Fruit fly (Drosophila melanogaster) whole organism, embryonic: ENCODE results near the gene CG31922.

Experiments used
- CG1024 ChIP-seq: fragments of 200-800 bp; sonication (Bioruptor generic); IDR thresholded peaks from 2 replicates; pipeline ENCODE4 v1.3.6; 2022; ENCODE audit warnings: missing biosample characterization, missing genetic modification characterization
- CG10959 ChIP-seq: fragments of 200-800 bp; sonication (Bioruptor generic); IDR thresholded peaks from 2 replicates; pipeline ENCODE4 v1.3.6; 2022; ENCODE audit warnings: missing biosample characterization, missing genetic modification characterization
- CG10979 ChIP-seq: fragments of 200-800 bp; sonication (Bioruptor generic); optimal IDR thresholded peaks from 2 replicates; lab custom pipeline; 2018; ENCODE audit warnings: missing biosample characterization, mild to moderate bottlenecking, missing genetic modification characterization, moderate library complexity
- CG11695 ChIP-seq: fragments of 200-800 bp; sonication (Bioruptor generic); IDR thresholded peaks from 3 replicates; pipeline ENCODE4 v1.3.6; 2022; ENCODE audit warnings: missing biosample characterization, missing genetic modification characterization
- CG12299 ChIP-seq: fragments of 200-800 bp; sonication (Bioruptor generic); optimal IDR thresholded peaks from 2 replicates; lab custom pipeline; 2018; ENCODE audit warnings: missing biosample characterization, mild to moderate bottlenecking, missing genetic modification characterization
- CG1233 ChIP-seq: fragments of 200-800 bp; sonication (Bioruptor generic); optimal IDR thresholded peaks from 4 replicates; lab custom pipeline; 2018; ENCODE audit warnings: missing biosample characterization, mild to moderate bottlenecking, missing genetic modification characterization
- CG12391 ChIP-seq: fragments of 200-800 bp; sonication (Bioruptor generic); optimal IDR thresholded peaks from 3 replicates; lab custom pipeline; 2018; ENCODE audit warnings: missing biosample characterization, mild to moderate bottlenecking, missing genetic modification characterization, moderate library complexity
- CG15011 ChIP-seq: fragments of 200-800 bp; sonication (Bioruptor generic); optimal IDR thresholded peaks from 3 replicates; lab custom pipeline; 2018; ENCODE audit warnings: missing biosample characterization, mild to moderate bottlenecking, missing genetic modification characterization
- CG1529 ChIP-seq: fragments of 200-800 bp; sonication (Bioruptor generic); optimal IDR thresholded peaks from 3 replicates; lab custom pipeline; 2018; ENCODE audit warnings: missing biosample characterization, missing genetic modification characterization
- CG15514 ChIP-seq: fragments of 200-800 bp; sonication (Bioruptor generic); optimal IDR thresholded peaks from 3 replicates; lab custom pipeline; 2017; ENCODE audit warnings: missing biosample characterization, missing genetic modification characterization, mild to moderate bottlenecking, moderate library complexity, missing genetic modification reagents
- CG17361 ChIP-seq: fragments of 200-800 bp; sonication (Bioruptor generic); IDR thresholded peaks from 3 replicates; pipeline ENCODE4 v1.3.6; 2022; ENCODE audit warnings: missing biosample characterization, missing genetic modification characterization
- CG18262 ChIP-seq: fragments of 200-800 bp; optimal IDR thresholded peaks from 3 replicates; lab custom pipeline; 2019; ENCODE audit warnings: missing biosample characterization, mild to moderate bottlenecking, missing genetic modification characterization, moderate library complexity
- CG31224 ChIP-seq: fragments of 200-800 bp; sonication (Bioruptor generic); IDR thresholded peaks from 2 replicates; pipeline ENCODE4 v1.3.6; 2022; ENCODE audit warnings: missing biosample characterization, missing genetic modification characterization
- CG32772 ChIP-seq: fragments of 200-800 bp; sonication (Bioruptor generic); IDR thresholded peaks from 2 replicates; pipeline ENCODE4 v1.3.6; 2022; ENCODE audit warnings: missing biosample characterization, missing genetic modification characterization
- CG4730 ChIP-seq: fragments of 200-800 bp; sonication (Bioruptor generic); IDR thresholded peaks from 2 replicates; pipeline ENCODE4 v1.3.6; 2022; ENCODE audit warnings: missing biosample characterization, missing genetic modification characterization
- CG4854 ChIP-seq: fragments of 200-800 bp; sonication (Bioruptor generic); optimal IDR thresholded peaks from 2 replicates; lab custom pipeline; 2016; ENCODE audit warnings: missing biosample characterization, missing genetic modification characterization, inconsistent platforms
- CG7372 ChIP-seq: fragments of 200-800 bp; sonication (Bioruptor generic); IDR thresholded peaks from 2 replicates; pipeline ENCODE4 v1.3.6; 2022; ENCODE audit warnings: missing biosample characterization, missing genetic modification characterization
- CG8388 ChIP-seq: fragments of 200-800 bp; sonication (Bioruptor generic); optimal IDR thresholded peaks from 2 replicates; lab custom pipeline; 2019; ENCODE audit warnings: missing biosample characterization, mild to moderate bottlenecking, missing genetic modification characterization, moderate library complexity
- CG8924 ChIP-seq: fragments of 200-800 bp; optimal IDR thresholded peaks from 3 replicates; lab custom pipeline; 2019; ENCODE audit warnings: missing biosample characterization, mild to moderate bottlenecking, missing genetic modification characterization, moderate library complexity
- CG8944 ChIP-seq: fragments of 200-800 bp; sonication (Bioruptor generic); optimal IDR thresholded peaks from 3 replicates; lab custom pipeline; 2016; ENCODE audit warnings: missing biosample characterization, missing genetic modification characterization
- CHES-1-like ChIP-seq: fragments of 200-800 bp; sonication (Bioruptor generic); optimal IDR thresholded peaks from 2 replicates; lab custom pipeline; 2016; ENCODE audit warnings: missing biosample characterization, missing genetic modification characterization
- Camta ChIP-seq: fragments of 200-800 bp; sonication (Bioruptor generic); optimal IDR thresholded peaks from 2 replicates; lab custom pipeline; 2016; ENCODE audit warnings: missing biosample characterization, missing genetic modification characterization
- Dek ChIP-seq: fragments of 200-800 bp; sonication (Bioruptor generic); optimal IDR thresholded peaks from 3 replicates; lab custom pipeline; 2019; ENCODE audit warnings: missing biosample characterization, mild to moderate bottlenecking, missing genetic modification characterization, moderate library complexity
- Dp ChIP-seq: fragments of 200-800 bp; sonication (Bioruptor generic); optimal IDR thresholded peaks from 2 replicates; lab custom pipeline; 2018; ENCODE audit warnings: missing biosample characterization, mild to moderate bottlenecking, missing genetic modification characterization, moderate library complexity
- Hr3 ChIP-seq: fragments of 200-800 bp; sonication (Bioruptor generic); optimal IDR thresholded peaks from 3 replicates; lab custom pipeline; 2016; ENCODE audit warnings: missing biosample characterization, missing genetic modification characterization
- Mrtf ChIP-seq: fragments of 200-800 bp; sonication (Bioruptor generic); IDR thresholded peaks from 3 replicates; pipeline ENCODE4 v1.3.6; 2022; ENCODE audit warnings: missing biosample characterization, missing genetic modification characterization
- Neu2 ChIP-seq: fragments of 200-800 bp; sonication (Bioruptor generic); optimal IDR thresholded peaks from 3 replicates; lab custom pipeline; 2016; ENCODE audit warnings: missing biosample characterization, missing genetic modification characterization, borderline replicate concordance
- Tbp ChIP-seq: fragments of >200 bp; optimal IDR thresholded peaks from 2 replicates; lab custom pipeline; 2018; ENCODE audit warnings: missing biosample characterization, missing genetic modification characterization
- cas ChIP-seq: fragments of 200-800 bp; sonication (Bioruptor generic); IDR thresholded peaks from 2 replicates; pipeline ENCODE4 v1.3.6; 2022; ENCODE audit warnings: missing biosample characterization, missing genetic modification characterization
- caup ChIP-seq: fragments of 200-800 bp; sonication (Bioruptor generic); optimal IDR thresholded peaks from 3 replicates; lab custom pipeline; 2017; ENCODE audit warnings: missing biosample characterization, mild to moderate bottlenecking, missing genetic modification characterization, moderate library complexity; ENCODE audit not compliant: severe bottlenecking
- chn ChIP-seq: fragments of 200-800 bp; sonication (Bioruptor generic); optimal IDR thresholded peaks from 2 replicates; lab custom pipeline; 2016; ENCODE audit warnings: missing biosample characterization, missing genetic modification characterization
- ems ChIP-seq: fragments of 200-800 bp; sonication (Bioruptor generic); optimal IDR thresholded peaks from 3 replicates; lab custom pipeline; 2016; ENCODE audit warnings: missing biosample characterization, missing genetic modification characterization
- fd102C ChIP-seq: fragments of 200-800 bp; sonication (Bioruptor generic); optimal IDR thresholded peaks from 2 replicates; lab custom pipeline; 2018; ENCODE audit warnings: missing biosample characterization, mild to moderate bottlenecking, missing genetic modification characterization, moderate library complexity
- gsb-n ChIP-seq: fragments of 200-800 bp; sonication (Bioruptor generic); optimal IDR thresholded peaks from 3 replicates; lab custom pipeline; 2018; ENCODE audit warnings: missing biosample characterization, mild to moderate bottlenecking, missing genetic modification characterization
- gt ChIP-seq: fragments of 200-800 bp; sonication (Bioruptor generic); IDR thresholded peaks from 2 replicates; pipeline ENCODE4 v1.3.6; 2022; ENCODE audit warnings: missing biosample characterization, missing genetic modification characterization
- hb ChIP-seq: fragments of 200-800 bp; sonication (Bioruptor generic); IDR thresholded peaks from 3 replicates; pipeline ENCODE4 v1.3.6; 2022; ENCODE audit warnings: missing biosample characterization, missing genetic modification characterization; ENCODE audit not compliant: partially characterized antibody
- lola ChIP-seq, 3 experiments: fragments of >200 bp in 2 of 3; fragments of 200-800 bp in 1 of 3; sonication (Bioruptor generic) in 1 of 3; optimal IDR thresholded peaks; 2 replicates each; lab custom pipeline; 2017 to 2019; ENCODE audit warnings: missing biosample characterization in 3 of 3, missing genetic modification characterization in 3 of 3, mild to moderate bottlenecking in 1 of 3, moderate library complexity in 1 of 3
- maf-S ChIP-seq: fragments of 200-800 bp; sonication (Bioruptor generic); optimal IDR thresholded peaks from 2 replicates; lab custom pipeline; 2016; ENCODE audit warnings: missing biosample characterization, missing genetic modification characterization
- prd ChIP-seq, 3 experiments: fragments of >200 bp in 2 of 3; fragments of 200-800 bp in 1 of 3; sonication (Bioruptor generic) in 1 of 3; optimal IDR thresholded peaks in 2 of 3; IDR thresholded peaks in 1 of 3; 2 replicates in 2 of 3; 3 replicates in 1 of 3; pipeline versions ENCODE4 v1.3.6 to Lab custom; 2017 to 2022; ENCODE audit warnings: missing biosample characterization in 1 of 3, missing genetic modification characterization in 1 of 3
- pros ChIP-seq: fragments of 200-800 bp; sonication (Bioruptor generic); optimal IDR thresholded peaks from 3 replicates; lab custom pipeline; 2019; ENCODE audit warnings: missing biosample characterization, mild to moderate bottlenecking, missing genetic modification characterization, moderate library complexity
- pum ChIP-seq: fragments of 200-800 bp; sonication (Bioruptor generic); optimal IDR thresholded peaks from 2 replicates; lab custom pipeline; 2016; ENCODE audit warnings: missing biosample characterization, missing genetic modification characterization
- repo ChIP-seq: fragments of 200-800 bp; sonication (Bioruptor generic); optimal IDR thresholded peaks from 2 replicates; lab custom pipeline; 2016; ENCODE audit warnings: missing biosample characterization, missing genetic modification characterization
- sens ChIP-seq: fragments of 200-800 bp; sonication (Bioruptor generic); peaks from one replicate; lab custom pipeline; 2016; ENCODE audit warnings: missing biosample characterization, missing genetic modification characterization
- sr ChIP-seq: fragments of 200-800 bp; sonication (Bioruptor generic); IDR thresholded peaks from 3 replicates; pipeline ENCODE4 v1.3.6; 2022; ENCODE audit warnings: missing biosample characterization, missing genetic modification characterization
- stc ChIP-seq: fragments of 200-800 bp; sonication (Bioruptor generic); IDR thresholded peaks from 2 replicates; pipeline ENCODE4 v1.3.6; 2022; ENCODE audit warnings: missing biosample characterization, missing genetic modification characterization
- vnd ChIP-seq: fragments of 200-800 bp; sonication (Bioruptor generic); IDR thresholded peaks from 3 replicates; pipeline ENCODE4 v1.3.6; 2022; ENCODE audit warnings: missing biosample characterization, missing genetic modification characterization; ENCODE audit not compliant: partially characterized antibody
- wdn ChIP-seq: fragments of 200-800 bp; sonication (Bioruptor generic); IDR thresholded peaks from 2 replicates; pipeline ENCODE4 v1.3.6; 2022; ENCODE audit warnings: missing biosample characterization, missing genetic modification characterization

The CG31922 gene

DNA sequence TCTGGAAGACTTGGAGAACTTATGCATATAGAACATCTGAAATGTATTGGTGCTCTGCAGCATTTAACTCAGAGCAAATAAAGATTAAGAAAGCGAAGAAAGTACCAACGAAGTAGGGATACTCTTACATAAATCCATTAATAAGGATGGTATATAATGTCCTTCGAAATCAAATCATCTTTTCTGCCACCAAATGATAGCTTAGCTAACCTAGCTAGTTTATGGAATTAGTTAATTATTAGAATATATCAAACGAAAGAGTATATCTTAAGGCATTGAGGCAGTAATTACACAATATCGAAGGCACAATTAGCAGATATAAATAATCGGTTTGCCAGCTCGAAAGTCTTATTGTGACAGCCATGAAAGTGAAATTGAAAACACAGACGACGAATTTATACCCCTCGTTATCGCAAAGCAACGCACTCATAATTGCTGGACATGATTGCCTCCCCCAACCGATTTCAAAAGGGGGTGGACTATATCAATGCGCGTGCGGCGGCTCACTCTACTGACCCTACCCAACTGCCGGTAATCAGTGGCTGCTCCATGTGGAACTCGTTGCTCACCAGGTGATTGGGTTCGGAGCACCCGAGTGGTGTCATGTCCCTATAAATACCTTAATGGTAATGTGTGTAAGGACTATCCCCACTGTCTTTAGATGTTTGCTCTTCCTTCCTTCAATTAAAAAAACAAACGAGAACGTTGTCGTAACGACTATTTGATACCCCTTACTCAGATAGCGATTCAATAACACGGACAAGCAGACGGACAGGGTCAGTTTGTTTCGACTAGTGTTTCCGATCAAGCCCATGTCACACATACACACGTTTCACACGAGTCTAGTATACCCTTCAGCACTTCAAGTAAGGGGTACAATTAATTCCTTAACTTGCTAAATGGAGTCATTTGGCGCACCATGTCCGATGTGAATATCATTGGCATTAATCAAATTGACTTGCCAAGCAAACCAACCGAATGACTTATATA is 25.3 kb upstream of the CG31922 start (continued):
- peak; percentile 35 for TF ChIP-seq chn (GFP tag; lab: Kevin White, UChicago)
- TF ChIP-seq Neu2 (GFP tag; lab: Kevin White, UChicago), result no peak
- TF ChIP-seq CG17361, result peak; percentile 51; the same call in 2 of the 3 replicates
- no peak for TF ChIP-seq CG10959 (GFP tag; lab: Robert Waterston, UW)
- TF ChIP-seq CG1024 (GFP tag; lab: Robert Waterston, UW), result 0 out of 2 replicates have a peak, but pooled peaks have one; percentile 5
- TF ChIP-seq Hr3 (GFP tag; lab: Kevin White, UChicago), result peak; percentile 39
- TF ChIP-seq ems (GFP tag; lab: Kevin White, UChicago), result no peak
- no peak for TF ChIP-seq pros (GFP tag; lab: Kevin White, UChicago)
- no peak for TF ChIP-seq vnd (GFP tag; lab: Robert Waterston, UW)
- TF ChIP-seq CG32772 (GFP tag; lab: Robert Waterston, UW), result 0 out of 2 replicates have a peak, but pooled peaks have one; percentile 12
- no peak for TF ChIP-seq repo
- TF ChIP-seq CG8944 (GFP tag; lab: Kevin White, UChicago), result peak; percentile 14
- TF ChIP-seq maf-S (GFP tag; lab: Kevin White, UChicago), result peak; percentile 7
- peak; percentile 18 for TF ChIP-seq gsb-n (tag; lab: Kevin White, UChicago)
- peak; percentile 21 for TF ChIP-seq CHES-1-like (GFP tag; lab: Kevin White, UChicago)
- TF ChIP-seq Mrtf (GFP tag; lab: Robert Waterston, UW), result peak; percentile 43; the same call in 1 of the 3 replicates
- TF ChIP-seq CG1529 (GFP tag; lab: Kevin White, UChicago), result peak; percentile 42
- TF ChIP-seq pum (GFP tag; lab: Kevin White, UChicago), result peak; percentile 10
- TF ChIP-seq CG10979 (tag; lab: Kevin White, UChicago), result peak; percentile 64
- no peak for TF ChIP-seq Dp
- peak; percentile 58 for TF ChIP-seq CG8388 (GFP tag; lab: Kevin White, UChicago)
- no peak for TF ChIP-seq fd102C
- peak; percentile 93 for TF ChIP-seq sens (GFP tag; lab: Kevin White, UChicago)
- 0 out of 2 replicates have a peak, but pooled peaks have one; percentile 10 for TF ChIP-seq CG4730 (GFP tag; lab: Robert Waterston, UW)
- TF ChIP-seq CG15514 (GFP tag; lab: Kevin White, UChicago), result peak; percentile 34
- TF ChIP-seq CG31224 (GFP tag; lab: Robert Waterston, UW), result 0 out of 2 replicates have a peak, but pooled peaks have one; percentile 23
- TF ChIP-seq Tbp (GFP tag; lab: Kevin White, UChicago), result no peak
- no peak for TF ChIP-seq prd (optimal IDR thresholded peaks at IDR 0.05; lab: Kevin White, UChicago)
- peak; percentile 54; the same call in 2 of the 3 replicates for TF ChIP-seq prd (GFP tag; IDR thresholded peaks at IDR 0.05; lab: Robert Waterston, UW)
- TF ChIP-seq Camta (GFP tag; lab: Kevin White, UChicago), result peak; percentile 18
- TF ChIP-seq sr (GFP tag; lab: Robert Waterston, UW), result no peak
- TF ChIP-seq CG7372 (GFP tag; lab: Robert Waterston, UW), result no peak
- TF ChIP-seq CG4854, result peak; percentile 24
- TF ChIP-seq caup (GFP tag; lab: Kevin White, UChicago), result peak; percentile 23
- peak; percentile 70 for TF ChIP-seq CG18262
- no peak for TF ChIP-seq wdn
- peak; percentile 23; the same call in 1 of the 2 replicates for TF ChIP-seq stc (GFP tag; lab: Robert Waterston, UW)
- TF ChIP-seq CG12391 (tag; lab: Kevin White, UChicago), result peak; percentile 70
- TF ChIP-seq CG8924 (tag; lab: Kevin White, UChicago), result peak; percentile 58
- TF ChIP-seq CG15011, result no peak
- 0 out of 2 replicates have a peak, but pooled peaks have one; percentile 9 for TF ChIP-seq gt (GFP tag; lab: Robert Waterston, UW)
- TF ChIP-seq cas (GFP tag; lab: Robert Waterston, UW), result peak; percentile 31; the same call in 1 of the 2 replicates
- TF ChIP-seq lola (GFP tag; optimal IDR thresholded peaks at IDR 0.05; lab: Kevin White, UChicago), result peak in 1 of 3 experiments; percentile 31
- peak; percentile 53 for TF ChIP-seq Dek (tag; lab: Kevin White, UChicago)
- no peak for TF ChIP-seq CG12299 (tag; lab: Kevin White, UChicago)
- TF ChIP-seq hb (GFP tag; lab: Robert Waterston, UW), result no peak
- peak; percentile 30; the same call in 1 of the 3 replicates for TF ChIP-seq CG11695 (GFP tag; lab: Robert Waterston, UW)
- TF ChIP-seq CG1233 (GFP tag; lab: Kevin White, UChicago), result peak; percentile 43
